Worm (Caenorhabditis elegans): ENCODE measurements around the gene W04H10.2.

Gene W04H10.2

ce11 chrII:622478-622877 is 17.1 kb downstream of the W04H10.2 start:
- TF ChIP-seq lin-35 (GFP tag; optimal IDR thresholded peaks at IDR 0.05) (peak in 1 of 2 experiments; percentile 35), F16B12.6 (tag; optimal IDR thresholded peaks at IDR 0.05) (peak; percentile 6), hlh-4 (tag; optimal IDR thresholded peaks at IDR 0.05) (no peak), skn-1 (tag; optimal IDR thresholded peaks at IDR 0.05) (peak; percentile 16), elt-3 (tag; optimal IDR thresholded peaks at IDR 0.05) (no peak), rnt-1 (tag; optimal IDR thresholded peaks at IDR 0.05) (peak; percentile 54), dpl-1 (GFP tag; optimal IDR thresholded peaks at IDR 0.05) (peak in 1 of 3 experiments; percentile 8), unc-86 (tag; optimal IDR thresholded peaks at IDR 0.05) (no peak), xbp-1 (tag; optimal IDR thresholded peaks at IDR 0.05) (peak; percentile 28), pag-3 (tag; optimal IDR thresholded peaks at IDR 0.05; ENCODE audit: borderline replicate concordance, insufficient read depth) (no peak), efl-1 (optimal IDR thresholded peaks at IDR 0.05) (peak; percentile 64 to 80), efl-1 (GFP tag; optimal IDR thresholded peaks at IDR 0.05 in 1 of 2) (peak; percentile 22 to 87), lin-13 (GFP tag; optimal IDR thresholded peaks at IDR 0.05) (peak; percentile 2), swsn-7 (tag; optimal IDR thresholded peaks at IDR 0.05) (peak; percentile 9), nhr-90 (tag; optimal IDR thresholded peaks at IDR 0.05; ENCODE audit: poor library complexity) (no peak), elt-2 (tag; optimal IDR thresholded peaks at IDR 0.05) (no peak), unc-30 (tag; optimal IDR thresholded peaks at IDR 0.05) (no peak), ceh-82 (tag; optimal IDR thresholded peaks at IDR 0.05) (peak in 1 of 3 experiments; percentile 28), lsy-2 (tag; optimal IDR thresholded peaks at IDR 0.05) (peak in 1 of 2 experiments; percentile 8), lin-14 (GFP tag; optimal IDR thresholded peaks at IDR 0.05) (peak; percentile 66), vab-15 (tag; optimal IDR thresholded peaks at IDR 0.05) (no peak), fkh-8 (tag; optimal IDR thresholded peaks at IDR 0.05) (peak; percentile 13)

ce11 chrII:624443-624842 is 19.1 kb downstream of the W04H10.2 start, which contains the start of gene T04B8.5:
Gene T04B8.5 (minus strand): TSS chrII:624543.
- TF ChIP-seq C16A3.4 (tag; optimal IDR thresholded peaks at IDR 0.05), result no peak
- no peak for TF ChIP-seq vab-15 (tag; optimal IDR thresholded peaks at IDR 0.05)
- no peak for TF ChIP-seq ceh-8 (GFP tag; optimal IDR thresholded peaks at IDR 0.05)
- TF ChIP-seq aha-1 (tag; optimal IDR thresholded peaks at IDR 0.05), result no peak
- TF ChIP-seq ceh-88 (GFP tag; IDR thresholded peaks at IDR 0.05), result no peak
- no peak for TF ChIP-seq nhr-77 (tag; optimal IDR thresholded peaks at IDR 0.05)
- no peak for TF ChIP-seq rnt-1 (tag; optimal IDR thresholded peaks at IDR 0.05)
- TF ChIP-seq tlp-1 (tag; optimal IDR thresholded peaks at IDR 0.05), result no peak
- TF ChIP-seq hpl-2 (GFP tag; optimal IDR thresholded peaks at IDR 0.05), result no peak
- TF ChIP-seq zip-4 (GFP tag; optimal IDR thresholded peaks at IDR 0.05), result no peak
- TF ChIP-seq ets-5 (GFP tag; IDR thresholded peaks at IDR 0.05), result no peak
- no peak for TF ChIP-seq pqm-1 (tag; optimal IDR thresholded peaks at IDR 0.05)
- TF ChIP-seq lir-3 (tag; optimal IDR thresholded peaks at IDR 0.05; ENCODE audit: poor library complexity), result no peak

- peak in 1 of 2 experiments; percentile 59 for TF ChIP-seq lsy-2 (tag; optimal IDR thresholded peaks at IDR 0.05)
- TF ChIP-seq mdl-1 (tag; optimal IDR thresholded peaks at IDR 0.05), result peak in 1 of 2 experiments; percentile 52
- TF ChIP-seq sox-4 (tag; optimal IDR thresholded peaks at IDR 0.05), result no peak
- no peak for TF ChIP-seq ztf-11 (tag; optimal IDR thresholded peaks at IDR 0.05)
- TF ChIP-seq ceh-88 (GFP tag; IDR thresholded peaks at IDR 0.05), result no peak
- TF ChIP-seq pag-3 (tag; optimal IDR thresholded peaks at IDR 0.05; ENCODE audit: borderline replicate concordance, insufficient read depth), result peak; percentile 33
- no peak for TF ChIP-seq pax-3 (tag; optimal IDR thresholded peaks at IDR 0.05)
- TF ChIP-seq unc-30 (tag; optimal IDR thresholded peaks at IDR 0.05), result no peak
- peak; percentile 36 for TF ChIP-seq F16B12.6 (tag; optimal IDR thresholded peaks at IDR 0.05)
- TF ChIP-seq nhr-77 (tag; optimal IDR thresholded peaks at IDR 0.05), result peak; percentile 38
- no peak for TF ChIP-seq ceh-82 (tag; optimal IDR thresholded peaks at IDR 0.05)
- no peak for TF ChIP-seq lin-39 (tag; optimal IDR thresholded peaks at IDR 0.05)
- no peak for TF ChIP-seq nhr-28 (tag; optimal IDR thresholded peaks at IDR 0.05)
- TF ChIP-seq nhr-71 (tag; optimal IDR thresholded peaks at IDR 0.05), result peak; percentile 77
- TF ChIP-seq grh-1 (GFP tag; IDR thresholded peaks at IDR 0.05), result peak; percentile 57; the same call in 1 of the 2 replicates
- peak; percentile 89 for TF ChIP-seq nhr-85 (tag)
- no peak for TF ChIP-seq nhr-84 (tag; optimal IDR thresholded peaks at IDR 0.05)
- TF ChIP-seq swsn-7 (tag; optimal IDR thresholded peaks at IDR 0.05), result peak; percentile 60
- no peak for TF ChIP-seq jun-1 (tag; optimal IDR thresholded peaks at IDR 0.05)
- TF ChIP-seq C04F5.9 (tag; optimal IDR thresholded peaks at IDR 0.05), result no peak
- no peak for TF ChIP-seq egl-27 (tag; optimal IDR thresholded peaks at IDR 0.05)
- peak; percentile 29 to 59 for TF ChIP-seq lin-35 (GFP tag; optimal IDR thresholded peaks at IDR 0.05)
- TF ChIP-seq fkh-4 (tag; optimal IDR thresholded peaks at IDR 0.05; ENCODE audit: borderline replicate concordance), result no peak
- TF ChIP-seq rnt-1 (tag; optimal IDR thresholded peaks at IDR 0.05), result peak; percentile 71
- TF ChIP-seq blmp-1 (tag; optimal IDR thresholded peaks at IDR 0.05), result peak; percentile 69
- peak; percentile 5 for TF ChIP-seq lir-3 (tag; optimal IDR thresholded peaks at IDR 0.05; ENCODE audit: poor library complexity)
- peak; percentile 90 for TF ChIP-seq lin-14 (GFP tag; optimal IDR thresholded peaks at IDR 0.05)
Measured at ce11 chrII:625926-626325, 20.6 kb downstream of the W04H10.2 start.

All from whole organism, L1 larva.